Fruit fly (Drosophila melanogaster): ENCODE measurements around the gene mtgo.

- no peak for TF ChIP-seq ttk (optimal IDR thresholded peaks at IDR 0.05)
- TF ChIP-seq Sin3A (optimal IDR thresholded peaks at IDR 0.05): no peak
These were observed 33.5 kb upstream of the mtgo start for dm6 chr2L:16511277-16511678.
